Fruit fly (Drosophila melanogaster) whole organism, embryonic: ENCODE measurements around the gene CG34242.
A peak's percentile ranks its signal among the peaks of the same experiment; 100 is the strongest.

Experiments used
- Adf1 ChIP-seq: fragments of 200-800 bp; sonication (Bioruptor generic); IDR thresholded peaks from 2 replicates; pipeline ENCODE4 v1.3.6; 2022; ENCODE audit warnings: missing biosample characterization, missing genetic modification characterization
- B-H1 ChIP-seq: fragments of 200-800 bp; sonication (Bioruptor generic); IDR thresholded peaks from 3 replicates; pipeline ENCODE4 v1.3.6; 2022; ENCODE audit warnings: missing biosample characterization, missing genetic modification characterization
- CG11456 ChIP-seq: fragments of 200-800 bp; sonication (Bioruptor generic); IDR thresholded peaks from 3 replicates; pipeline ENCODE4 v1.3.6; 2022; ENCODE audit warnings: missing biosample characterization, missing genetic modification characterization
- CG11696 ChIP-seq: fragments of 200-800 bp; sonication (Bioruptor generic); IDR thresholded peaks from 2 replicates; pipeline ENCODE4 v1.3.6; 2022; ENCODE audit warnings: missing biosample characterization, missing genetic modification characterization
- CG13123 ChIP-seq: fragments of 200-800 bp; sonication (Bioruptor generic); optimal IDR thresholded peaks from 2 replicates; lab custom pipeline; 2016; ENCODE audit warnings: missing biosample characterization, missing genetic modification characterization
- CG13624 ChIP-seq: fragments of 200-800 bp; sonication (Bioruptor generic); optimal IDR thresholded peaks from 2 replicates; lab custom pipeline; 2016; ENCODE audit warnings: missing biosample characterization, missing genetic modification characterization
- CG1603 ChIP-seq: fragments of 200-800 bp; sonication (Bioruptor generic); optimal IDR thresholded peaks from 2 replicates; lab custom pipeline; 2019; ENCODE audit warnings: missing biosample characterization, mild to moderate bottlenecking, missing genetic modification characterization, moderate library complexity
- CG1647 ChIP-seq: fragments of 200-800 bp; sonication (Bioruptor generic); optimal IDR thresholded peaks from 3 replicates; lab custom pipeline; 2016; ENCODE audit warnings: missing biosample characterization, missing genetic modification characterization
- CG31365 ChIP-seq: fragments of 200-800 bp; sonication (Bioruptor generic); optimal IDR thresholded peaks from 2 replicates; lab custom pipeline; 2018; ENCODE audit warnings: missing biosample characterization, mild to moderate bottlenecking, missing genetic modification characterization
- CG34376 ChIP-seq: fragments of 200-800 bp; sonication (Bioruptor generic); optimal IDR thresholded peaks from 2 replicates; lab custom pipeline; 2018; ENCODE audit warnings: missing biosample characterization, mild to moderate bottlenecking, missing genetic modification characterization
- CG34422 ChIP-seq: fragments of 200-800 bp; sonication (Bioruptor generic); IDR thresholded peaks from 3 replicates; pipeline ENCODE4 v1.3.6; 2022; ENCODE audit warnings: missing biosample characterization, missing genetic modification characterization
- CG3838 ChIP-seq: fragments of 200-800 bp; sonication (Bioruptor generic); optimal IDR thresholded peaks from 3 replicates; lab custom pipeline; 2016; ENCODE audit warnings: missing biosample characterization, missing genetic modification characterization
- CG43689 ChIP-seq: fragments of 200-800 bp; sonication (Bioruptor generic); IDR thresholded peaks from 2 replicates; pipeline ENCODE4 v1.3.6; 2022; ENCODE audit warnings: missing biosample characterization, missing genetic modification characterization
- CG4617 ChIP-seq: fragments of 200-800 bp; sonication (Bioruptor generic); optimal IDR thresholded peaks from 3 replicates; lab custom pipeline; 2016; ENCODE audit warnings: missing biosample characterization, missing genetic modification characterization, borderline replicate concordance
- CG6683 ChIP-seq: fragments of 200-800 bp; sonication (Bioruptor generic); optimal IDR thresholded peaks from 2 replicates; lab custom pipeline; 2017; ENCODE audit warnings: missing biosample characterization, mild to moderate bottlenecking, missing genetic modification characterization, missing genetic modification reagents
- CG7839 ChIP-seq: fragments of 200-800 bp; sonication (Bioruptor generic); optimal IDR thresholded peaks from 3 replicates; lab custom pipeline; 2018; ENCODE audit warnings: missing biosample characterization, mild to moderate bottlenecking, missing genetic modification characterization, moderate library complexity
- Deaf1 ChIP-seq: fragments of 200-800 bp; optimal IDR thresholded peaks from 3 replicates; lab custom pipeline; 2019; ENCODE audit warnings: missing biosample characterization, mild to moderate bottlenecking, missing genetic modification characterization, moderate library complexity
- Ets65A ChIP-seq: fragments of 200-800 bp; sonication (Bioruptor generic); peaks from one replicate; lab custom pipeline; 2016; ENCODE audit warnings: missing biosample characterization, missing genetic modification characterization
- GATAe ChIP-seq: fragments of 200-800 bp; sonication (Bioruptor generic); conservative IDR thresholded peaks from 2 replicates; pipeline ENCODE4 v1.3.6; 2022; ENCODE audit warnings: missing biosample characterization, missing genetic modification characterization
- HHEX ChIP-seq: fragments of 200-800 bp; sonication (Bioruptor generic); optimal IDR thresholded peaks from 3 replicates; lab custom pipeline; 2017; ENCODE audit warnings: missing biosample characterization, mild to moderate bottlenecking, missing genetic modification characterization, missing genetic modification reagents
- HLH54F ChIP-seq: fragments of 200-800 bp; sonication (Bioruptor generic); optimal IDR thresholded peaks from 3 replicates; lab custom pipeline; 2016; ENCODE audit warnings: missing biosample characterization, missing genetic modification characterization
- Med ChIP-seq: fragments of 200-800 bp; sonication (Bioruptor generic); peaks from one replicate; lab custom pipeline; 2016; ENCODE audit warnings: missing biosample characterization, missing genetic modification characterization, mild to moderate bottlenecking, inconsistent platforms, moderate library complexity
- NfI ChIP-seq: fragments of 200-800 bp; sonication (Bioruptor generic); optimal IDR thresholded peaks from 3 replicates; lab custom pipeline; 2018; ENCODE audit warnings: missing biosample characterization, mild to moderate bottlenecking, missing genetic modification characterization, moderate library complexity
- Side ChIP-seq: fragments of 200-800 bp; sonication (Bioruptor generic); optimal IDR thresholded peaks from 2 replicates; lab custom pipeline; 2016; ENCODE audit warnings: missing biosample characterization, missing genetic modification characterization
- Xbp1 ChIP-seq: fragments of 200-800 bp; sonication (Bioruptor generic); optimal IDR thresholded peaks from 3 replicates; lab custom pipeline; 2016; ENCODE audit warnings: missing biosample characterization, mild to moderate bottlenecking, missing genetic modification characterization
- caup ChIP-seq: fragments of 200-800 bp; sonication (Bioruptor generic); optimal IDR thresholded peaks from 3 replicates; lab custom pipeline; 2017; ENCODE audit warnings: missing biosample characterization, mild to moderate bottlenecking, missing genetic modification characterization, moderate library complexity; ENCODE audit not compliant: severe bottlenecking
- chm ChIP-seq: fragments of 200-800 bp; sonication (Bioruptor generic); IDR thresholded peaks from 2 replicates; pipeline ENCODE4 v1.3.6; 2022; ENCODE audit warnings: missing biosample characterization, missing genetic modification characterization
- chn ChIP-seq: fragments of 200-800 bp; sonication (Bioruptor generic); optimal IDR thresholded peaks from 2 replicates; lab custom pipeline; 2016; ENCODE audit warnings: missing biosample characterization, missing genetic modification characterization
- dm ChIP-seq: fragments of 200-800 bp; sonication (Bioruptor generic); optimal IDR thresholded peaks from 3 replicates; lab custom pipeline; 2016; ENCODE audit warnings: missing biosample characterization, missing genetic modification characterization
- exex ChIP-seq: fragments of 200-800 bp; sonication (Bioruptor generic); optimal IDR thresholded peaks from 4 replicates; lab custom pipeline; 2018; ENCODE audit warnings: missing biosample characterization, mild to moderate bottlenecking, missing genetic modification characterization, moderate library complexity
- fd96Cb ChIP-seq: fragments of 200-800 bp; sonication (Bioruptor generic); optimal IDR thresholded peaks from 2 replicates; lab custom pipeline; 2018; ENCODE audit warnings: missing biosample characterization, mild to moderate bottlenecking, missing genetic modification characterization, moderate library complexity
- gro ChIP-seq: fragments of 200-800 bp; sonication (Bioruptor generic); optimal IDR thresholded peaks from 2 replicates; lab custom pipeline; 2016; ENCODE audit warnings: missing biosample characterization, missing genetic modification characterization
- ham ChIP-seq: fragments of 200-800 bp; sonication (Bioruptor generic); IDR thresholded peaks from 2 replicates; pipeline ENCODE4 v1.3.6; 2022; ENCODE audit warnings: missing biosample characterization, missing genetic modification characterization
- ken ChIP-seq: fragments of 200-800 bp; sonication (Bioruptor generic); IDR thresholded peaks from 3 replicates; pipeline ENCODE4 v1.3.6; 2022; ENCODE audit warnings: missing biosample characterization, missing genetic modification characterization
- mirr ChIP-seq: fragments of 200-800 bp; sonication (Bioruptor generic); optimal IDR thresholded peaks from 3 replicates; lab custom pipeline; 2018; ENCODE audit warnings: missing biosample characterization, mild to moderate bottlenecking, missing genetic modification characterization
- nerfin-1 ChIP-seq: fragments of 200-800 bp; sonication (Bioruptor generic); optimal IDR thresholded peaks from 3 replicates; lab custom pipeline; 2019; ENCODE audit warnings: missing biosample characterization, mild to moderate bottlenecking, missing genetic modification characterization, moderate library complexity
- oc ChIP-seq: fragments of 200-800 bp; sonication (Bioruptor generic); optimal IDR thresholded peaks from 2 replicates; lab custom pipeline; 2018; ENCODE audit warnings: missing biosample characterization, mild to moderate bottlenecking, missing genetic modification characterization, moderate library complexity
- p53 ChIP-seq: fragments of 200-800 bp; sonication (Bioruptor generic); optimal IDR thresholded peaks from 2 replicates; lab custom pipeline; 2016; ENCODE audit warnings: missing biosample characterization, missing genetic modification characterization
- salm ChIP-seq: fragments of 200-800 bp; sonication (Bioruptor generic); optimal IDR thresholded peaks from 2 replicates; lab custom pipeline; 2018; ENCODE audit warnings: missing biosample characterization, mild to moderate bottlenecking, missing genetic modification characterization
- sens ChIP-seq: fragments of 200-800 bp; sonication (Bioruptor generic); peaks from one replicate; lab custom pipeline; 2016; ENCODE audit warnings: missing biosample characterization, missing genetic modification characterization
- shn ChIP-seq: fragments of 200-800 bp; sonication (Bioruptor generic); optimal IDR thresholded peaks from 3 replicates; lab custom pipeline; 2016; ENCODE audit warnings: missing biosample characterization, missing genetic modification characterization
- slbo ChIP-seq: fragments of 200-800 bp; sonication (Bioruptor generic); IDR thresholded peaks from 2 replicates; pipeline ENCODE4 v1.3.6; 2022; ENCODE audit warnings: missing biosample characterization, missing genetic modification characterization
- slp2 ChIP-seq: fragments of 200-800 bp; sonication (Bioruptor generic); optimal IDR thresholded peaks from 2 replicates; lab custom pipeline; 2016; ENCODE audit warnings: missing biosample characterization, missing genetic modification characterization
- sr ChIP-seq: fragments of 200-800 bp; sonication (Bioruptor generic); IDR thresholded peaks from 3 replicates; pipeline ENCODE4 v1.3.6; 2022; ENCODE audit warnings: missing biosample characterization, missing genetic modification characterization
- tap ChIP-seq: fragments of 200-800 bp; optimal IDR thresholded peaks from 3 replicates; lab custom pipeline; 2019; ENCODE audit warnings: missing biosample characterization, mild to moderate bottlenecking, missing genetic modification characterization, moderate library complexity
- tio ChIP-seq: fragments of 200-800 bp; sonication (Bioruptor generic); optimal IDR thresholded peaks from 2 replicates; lab custom pipeline; 2017; ENCODE audit warnings: missing biosample characterization, missing genetic modification characterization, inconsistent platforms
- tup ChIP-seq: fragments of 200-800 bp; sonication (Bioruptor generic); optimal IDR thresholded peaks from 2 replicates; lab custom pipeline; 2016; ENCODE audit warnings: missing biosample characterization, mild to moderate bottlenecking, missing genetic modification characterization, moderate library complexity
- twi ChIP-seq: fragments of 200-800 bp; optimal IDR thresholded peaks from 2 replicates; lab custom pipeline; 2019; ENCODE audit warnings: missing biosample characterization, mild to moderate bottlenecking, missing genetic modification characterization, moderate library complexity
- tx ChIP-seq: fragments of 200-800 bp; sonication (Bioruptor generic); optimal IDR thresholded peaks from 2 replicates; lab custom pipeline; 2016; ENCODE audit warnings: missing biosample characterization, missing genetic modification characterization
- vnd ChIP-seq: fragments of 200-800 bp; sonication (Bioruptor generic); IDR thresholded peaks from 3 replicates; pipeline ENCODE4 v1.3.6; 2022; ENCODE audit warnings: missing biosample characterization, missing genetic modification characterization; ENCODE audit not compliant: partially characterized antibody
- wdn ChIP-seq: fragments of 200-800 bp; sonication (Bioruptor generic); IDR thresholded peaks from 2 replicates; pipeline ENCODE4 v1.3.6; 2022; ENCODE audit warnings: missing biosample characterization, missing genetic modification characterization

The CG34242 gene

DNA sequence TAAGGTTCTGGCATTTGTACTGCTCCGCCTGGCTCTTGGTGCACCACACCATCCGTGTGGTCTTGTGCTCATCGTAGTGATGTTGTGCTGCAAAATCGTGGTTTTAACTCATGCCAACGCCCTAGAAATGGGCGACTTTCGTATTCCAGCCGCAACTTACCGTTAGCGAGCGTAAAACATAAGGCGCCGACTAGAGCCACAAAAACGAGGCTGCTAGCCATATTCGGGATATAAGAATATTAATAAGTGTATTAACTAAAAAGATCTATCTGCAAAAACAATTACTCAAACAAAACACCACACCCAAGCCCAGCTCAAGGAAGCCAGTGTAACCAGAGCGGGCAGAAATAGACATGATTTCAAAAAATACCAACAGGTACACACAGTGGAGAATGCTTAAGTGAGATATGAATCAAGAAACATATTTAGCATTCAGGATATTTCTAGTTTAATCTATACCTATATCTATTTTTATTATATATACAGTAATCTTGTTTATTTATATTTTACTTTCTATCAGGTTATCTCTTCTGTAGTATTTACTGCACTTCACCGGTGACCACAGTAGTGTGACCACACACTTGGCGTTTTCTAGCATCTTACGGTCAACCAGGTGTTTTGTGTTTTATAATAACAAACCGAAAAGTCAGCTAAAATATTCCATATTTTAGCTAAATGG is at the start of gene CG34242, which contains the start of gene Tsf2 (continued):
- TF ChIP-seq chn (GFP tag; lab: Kevin White, UChicago) (no peak), sens (GFP tag; lab: Kevin White, UChicago) (peak; percentile 67), CG13624 (no peak), oc (no peak), shn (GFP tag; lab: Kevin White, UChicago) (no peak), CG34422 (GFP tag; lab: Robert Waterston, UW) (peak; percentile 92), slp2 (GFP tag; lab: Kevin White, UChicago) (no peak), twi (tag; lab: Kevin White, UChicago) (peak; percentile 25), tap (no peak), Adf1 (GFP tag; lab: Robert Waterston, UW) (no peak), HLH54F (GFP tag; lab: Kevin White, UChicago) (no peak), Med (peak; percentile 72), CG7839 (tag; lab: Kevin White, UChicago) (peak; percentile 52), tio (GFP tag; lab: Kevin White, UChicago) (no peak), HHEX (peak; percentile 74), fd96Cb (peak; percentile 92), CG11696 (GFP tag; lab: Robert Waterston, UW) (peak; percentile 85), caup (GFP tag; lab: Kevin White, UChicago) (peak; percentile 66), CG43689 (GFP tag; lab: Robert Waterston, UW) (no peak), NfI (GFP tag; lab: Kevin White, UChicago) (no peak), Deaf1 (tag; lab: Kevin White, UChicago) (no peak), Xbp1 (GFP tag; lab: Kevin White, UChicago) (no peak), gro (GFP tag; lab: Kevin White, UChicago) (no peak), Side (GFP tag; lab: Kevin White, UChicago) (no peak), CG31365 (tag; lab: Kevin White, UChicago) (peak; percentile 16), CG4617 (peak; percentile 26), nerfin-1 (tag; lab: Kevin White, UChicago) (peak; percentile 80), B-H1 (peak; percentile 54; the same call in 2 of the 3 replicates), CG1603 (tag; lab: Kevin White, UChicago) (no peak), tx (GFP tag; lab: Kevin White, UChicago) (no peak), Ets65A (GFP tag; lab: Kevin White, UChicago) (no peak), mirr (GFP tag; lab: Kevin White, UChicago) (no peak), chm (GFP tag; lab: Robert Waterston, UW) (no peak), GATAe (peak; percentile 51), CG13123 (GFP tag; lab: Kevin White, UChicago) (no peak), wdn (GFP tag; lab: Robert Waterston, UW) (peak; percentile 62; the same call in 1 of the 2 replicates), CG11456 (GFP tag; lab: Robert Waterston, UW) (peak; percentile 94), exex (no peak), sr (peak; percentile 27; the same call in 1 of the 3 replicates), tup (peak; percentile 60), dm (no peak), CG34376 (GFP tag; lab: Kevin White, UChicago) (no peak), p53 (GFP tag; lab: Kevin White, UChicago) (no peak), CG6683 (GFP tag; lab: Kevin White, UChicago) (peak; percentile 58), slbo (GFP tag; lab: Robert Waterston, UW) (peak; percentile 69), ken (GFP tag; lab: Robert Waterston, UW) (peak; percentile 77; the same call in 2 of the 3 replicates), salm (peak; percentile 4), vnd (GFP tag; lab: Robert Waterston, UW) (no peak), ham (GFP tag; lab: Robert Waterston, UW) (no peak), CG1647 (GFP tag; lab: Kevin White, UChicago) (peak; percentile 22), CG3838 (GFP tag; lab: Kevin White, UChicago) (no peak)
